Worm (Caenorhabditis elegans) whole organism, L2 larva: ENCODE measurements around the gene F42H10.3.

Experiments used
- ZK546.5 ChIP-seq: sonication (generic microtip); optimal IDR thresholded peaks from 2 replicates; lab custom pipeline; 2017; ENCODE audit warnings: missing biosample characterization, missing genetic modification characterization
- egl-27 ChIP-seq: sonication (generic microtip); optimal IDR thresholded peaks from 3 replicates; lab custom pipeline; 2017; ENCODE audit warnings: missing biosample characterization, missing genetic modification reagents, missing genetic modification characterization
- fos-1 ChIP-seq: fragments of 150-350 bp; optimal IDR thresholded peaks from 2 replicates; lab custom pipeline; 2014; ENCODE audit warnings: missing biosample characterization, missing genetic modification characterization
- gmeb-1 ChIP-seq: fragments of 150-350 bp; optimal IDR thresholded peaks from 2 replicates; lab custom pipeline; 2014; ENCODE audit warnings: missing biosample characterization, missing genetic modification characterization
- nhr-25 ChIP-seq: fragments of 150-350 bp; sonication (generic microtip); optimal IDR thresholded peaks from 3 replicates; lab custom pipeline; 2014; ENCODE audit warnings: missing biosample characterization, missing genetic modification characterization

DNA sequence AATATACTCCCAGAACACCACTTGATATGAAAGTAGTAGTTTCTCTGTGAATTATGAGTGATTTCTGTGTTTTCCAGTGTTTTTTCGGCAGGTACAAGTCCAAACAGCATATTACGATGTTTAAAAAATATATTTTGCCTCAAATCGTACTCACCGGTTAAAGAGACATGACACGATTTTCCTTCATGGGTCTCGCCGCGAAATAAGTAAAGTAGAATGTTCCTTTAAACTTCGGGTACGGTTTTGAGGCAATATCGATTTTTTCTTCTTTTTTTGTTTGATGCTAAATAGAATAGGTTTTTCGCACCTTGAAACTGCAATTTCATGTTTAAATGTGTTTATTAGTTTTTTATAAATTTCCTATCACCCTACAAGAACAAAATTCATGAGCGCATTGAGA, 8.0 kb downstream of the F42H10.3 start:
- TF ChIP-seq ZK546.5 (tag; lab: Kevin White, UChicago): no peak
- TF ChIP-seq nhr-25 (tag; lab: Kevin White, UChicago): no peak
- TF ChIP-seq fos-1 (tag; lab: Kevin White, UChicago): no peak
- TF ChIP-seq gmeb-1: no peak
- no peak for TF ChIP-seq egl-27 (tag; lab: Kevin White, UChicago)
